Worm (Caenorhabditis elegans): ENCODE data around the gene mdt-22.

Gene mdt-22

DNA sequence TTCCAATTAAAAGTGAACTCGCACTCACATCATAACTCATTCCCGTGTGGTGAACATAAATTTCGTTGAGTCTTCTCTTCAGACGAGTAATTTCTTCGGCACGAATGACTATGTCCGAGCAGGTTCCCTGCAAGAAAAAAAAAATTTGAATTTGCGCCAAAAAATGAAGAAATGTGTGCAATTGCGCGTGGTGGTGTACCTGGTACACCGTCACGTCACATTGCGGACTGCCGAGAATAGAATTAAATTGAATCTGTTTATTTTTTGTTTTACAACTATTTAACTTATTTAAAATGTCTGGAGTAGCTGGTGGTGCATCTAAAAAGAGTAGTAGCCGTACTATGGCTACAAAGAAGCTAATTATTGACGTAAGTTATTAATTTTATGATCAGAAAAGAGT lies at the start of gene mdt-22 (continued):
- TF ChIP-seq F55B11.4 (tag; optimal IDR thresholded peaks at IDR 0.05; ENCODE audit: borderline replicate concordance, insufficient read depth) = no peak
- TF ChIP-seq hsf-1 (GFP tag; IDR thresholded peaks at IDR 0.05) = peak; percentile 58; the same call in 1 of the 2 replicates
- peak; percentile 34; the same call in 1 of the 2 replicates for TF ChIP-seq cebp-1 (GFP tag; IDR thresholded peaks at IDR 0.05)
- TF ChIP-seq cebp-1 (tag; optimal IDR thresholded peaks at IDR 0.05) = peak; percentile 74
- TF ChIP-seq Y95B8A.8 (GFP tag; IDR thresholded peaks at IDR 0.05) = 0 out of 2 replicates have a peak, but pooled peaks have one; percentile 29
- peak; percentile 66 for TF ChIP-seq pbrm-1 (GFP tag; IDR thresholded peaks at IDR 0.05)
- TF ChIP-seq bed-2 (GFP tag; IDR thresholded peaks at IDR 0.05) = no peak
- 0 out of 2 replicates have a peak, but pooled peaks have one; percentile 43 for TF ChIP-seq B0019.2 (GFP tag; conservative IDR thresholded peaks at IDR 0.05)
- TF ChIP-seq madf-6 (GFP tag; IDR thresholded peaks at IDR 0.05) = peak; percentile 83
- TF ChIP-seq D2030.7 (GFP tag; IDR thresholded peaks at IDR 0.05) = peak; percentile 58; the same call in 1 of the 2 replicates
- no peak for TF ChIP-seq F57A8.1 (GFP tag; optimal IDR thresholded peaks at IDR 0.05)
- no peak for TF ChIP-seq B0035.1 (tag; optimal IDR thresholded peaks at IDR 0.05)
- TF ChIP-seq athp-1 (tag; optimal IDR thresholded peaks at IDR 0.05) = peak; percentile 50
- peak; percentile 26 for TF ChIP-seq snpc-1.3 (tag; optimal IDR thresholded peaks at IDR 0.05; ENCODE audit: insufficient read depth)
- TF ChIP-seq gei-17 (GFP tag; optimal IDR thresholded peaks at IDR 0.05) = no peak
- peak; percentile 60 for TF ChIP-seq ztf-18 (tag; optimal IDR thresholded peaks at IDR 0.05)
- TF ChIP-seq hlh-12 (tag; optimal IDR thresholded peaks at IDR 0.05) = no peak
- TF ChIP-seq bed-1 (GFP tag; IDR thresholded peaks at IDR 0.05) = no peak
- TF ChIP-seq ekl-4 (GFP tag; IDR thresholded peaks at IDR 0.05) = peak; percentile 82
- no peak; the same call in 1 of the 2 replicates for TF ChIP-seq C06A6.2 (GFP tag; conservative IDR thresholded peaks at IDR 0.05)
- TF ChIP-seq madf-10 (tag; optimal IDR thresholded peaks at IDR 0.05) = peak; percentile 30
- TF ChIP-seq egl-18 (GFP tag; IDR thresholded peaks at IDR 0.05) = no peak
- TF ChIP-seq dpff-1 (tag; optimal IDR thresholded peaks at IDR 0.05) = no peak
- no peak for TF ChIP-seq Y67H2A.10 (GFP tag; conservative IDR thresholded peaks at IDR 0.05)
- peak; percentile 72 for TF ChIP-seq tbp1 (GFP tag; optimal IDR thresholded peaks at IDR 0.05)
- TF ChIP-seq fkh-3 (tag; optimal IDR thresholded peaks at IDR 0.05) = no peak
- peak; percentile 71 for TF ChIP-seq rcor-1 (GFP tag; IDR thresholded peaks at IDR 0.05)
- TF ChIP-seq lin-40 (tag; optimal IDR thresholded peaks at IDR 0.05) = peak; percentile 65
- TF ChIP-seq rpc-1 (optimal IDR thresholded peaks at IDR 0.05) = no peak
- TF ChIP-seq rpc-1 (tag; optimal IDR thresholded peaks at IDR 0.05) = no peak
- TF ChIP-seq nfyb-1 (GFP tag; IDR thresholded peaks at IDR 0.05) = peak; percentile 86
- no peak for TF ChIP-seq F37B4.10 (GFP tag; IDR thresholded peaks at IDR 0.05)
- TF ChIP-seq let-607 (tag; optimal IDR thresholded peaks at IDR 0.05) = peak in 1 of 2 experiments; percentile 49
- TF ChIP-seq somi-1 (GFP tag; optimal IDR thresholded peaks at IDR 0.05) = no peak
- peak; percentile 76; the same call in 1 of the 2 replicates for TF ChIP-seq dox-1 (GFP tag; IDR thresholded peaks at IDR 0.05)
- no peak for TF ChIP-seq zfh-2 (GFP tag; conservative IDR thresholded peaks at IDR 0.05)
- TF ChIP-seq sea-2 (GFP tag; IDR thresholded peaks at IDR 0.05) = no peak
- peak; percentile 23 for TF ChIP-seq snpc-3.4 (tag; optimal IDR thresholded peaks at IDR 0.05)
- TF ChIP-seq K11D2.4 (GFP tag; IDR thresholded peaks at IDR 0.05) = peak; percentile 73
- peak; percentile 60 for TF ChIP-seq F33H1.4 (GFP tag; IDR thresholded peaks at IDR 0.05)
- peak; percentile 66 for TF ChIP-seq ZK185.1 (tag; optimal IDR thresholded peaks at IDR 0.05; ENCODE audit: poor library complexity, severe bottlenecking)
- peak; percentile 63 for TF ChIP-seq lin-26 (GFP tag; IDR thresholded peaks at IDR 0.05)
- peak; percentile 64 for TF ChIP-seq B0336.3 (GFP tag; IDR thresholded peaks at IDR 0.05)
- no peak for TF ChIP-seq nhr-27 (tag; optimal IDR thresholded peaks at IDR 0.05)
- peak; percentile 42 for TF ChIP-seq F23B12.7 (tag; optimal IDR thresholded peaks at IDR 0.05; ENCODE audit: insufficient read depth)
- TF ChIP-seq ztf-26 (tag; optimal IDR thresholded peaks at IDR 0.05) = no peak
- peak; percentile 41 for TF ChIP-seq F52B5.7 (tag; optimal IDR thresholded peaks at IDR 0.05)
- peak; percentile 14 for TF ChIP-seq T26A5.8 (tag; optimal IDR thresholded peaks at IDR 0.05)
- TF ChIP-seq C17E4.6 (GFP tag; IDR thresholded peaks at IDR 0.05) = peak; percentile 73
